Worm (Caenorhabditis elegans): ENCODE measurements around the gene phf-10.

ce11 chrV:303271-303670, 8.1 kb downstream of the phf-10 start:
- TF ChIP-seq skn-1 (tag; optimal IDR thresholded peaks at IDR 0.05) = no peak
- no peak for TF ChIP-seq madf-9 (GFP tag; conservative IDR thresholded peaks at IDR 0.05)
- no peak for TF ChIP-seq lin-39 (tag; optimal IDR thresholded peaks at IDR 0.05)
- no peak for TF ChIP-seq ztf-11 (tag; optimal IDR thresholded peaks at IDR 0.05)

Measured in whole organism, L4 larva.